Worm (Caenorhabditis elegans) whole organism, L2 larva: ENCODE results near the gene ctns-1.

Experiments used
- nhr-237 ChIP-seq: fragments of 150-350 bp; optimal IDR thresholded peaks from 2 replicates; lab custom pipeline; 2014; ENCODE audit warnings: missing biosample characterization, missing genetic modification characterization
- snpc-4 ChIP-seq: fragments of 150-350 bp; optimal IDR thresholded peaks from 2 replicates; lab custom pipeline; 2014; ENCODE audit warnings: missing biosample characterization, missing genetic modification characterization

DNA sequence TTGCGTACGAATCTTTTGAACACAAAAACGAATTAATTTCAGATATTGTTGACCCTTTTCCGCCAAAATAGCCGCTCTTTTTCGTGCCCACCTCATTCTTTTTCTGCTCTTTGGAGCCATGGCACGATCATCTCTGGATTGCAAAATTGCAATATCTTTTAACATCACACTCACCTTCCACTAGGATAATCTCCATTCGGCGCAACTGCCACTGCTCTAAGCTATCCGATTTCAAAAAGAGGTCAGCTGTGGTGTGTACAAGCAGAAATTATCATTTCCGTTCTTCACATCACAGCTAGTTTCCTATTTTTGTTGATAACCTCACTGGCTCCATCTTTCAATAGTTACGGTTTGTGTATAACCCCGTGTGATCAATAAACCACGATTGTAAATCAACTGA is 10.1 kb downstream of the ctns-1 start:
- TF ChIP-seq snpc-4 (tag; lab: Kevin White, UChicago) (no peak), nhr-237 (tag; lab: Kevin White, UChicago) (no peak)
